Fruit fly (Drosophila melanogaster) whole organism, embryonic: Measurements from ENCODE around the gene mTor.

ENCODE experiments used
- CG17186 ChIP-seq: fragments of 200-800 bp; sonication (Bioruptor generic); optimal IDR thresholded peaks from 3 replicates; lab custom pipeline; 2017; ENCODE audit warnings: missing biosample characterization, missing genetic modification reagents, missing genetic modification characterization
- D19B ChIP-seq: fragments of 200-800 bp; sonication (Bioruptor generic); optimal IDR thresholded peaks from 2 replicates; lab custom pipeline; 2017; ENCODE audit warnings: missing biosample characterization, mild to moderate bottlenecking, missing genetic modification characterization
- Fer2 ChIP-seq: fragments of 200-800 bp; sonication (Bioruptor generic); optimal IDR thresholded peaks from 2 replicates; lab custom pipeline; 2018; ENCODE audit warnings: missing biosample characterization, mild to moderate bottlenecking, missing genetic modification characterization, moderate library complexity
- HLH3B ChIP-seq: fragments of 200-800 bp; sonication (Bioruptor generic); IDR thresholded peaks from 2 replicates; pipeline ENCODE4 v1.3.6; 2022; ENCODE audit warnings: missing biosample characterization, missing genetic modification characterization
- HLH54F ChIP-seq: fragments of 200-800 bp; sonication (Bioruptor generic); optimal IDR thresholded peaks from 3 replicates; lab custom pipeline; 2016; ENCODE audit warnings: missing biosample characterization, missing genetic modification characterization

DNA sequence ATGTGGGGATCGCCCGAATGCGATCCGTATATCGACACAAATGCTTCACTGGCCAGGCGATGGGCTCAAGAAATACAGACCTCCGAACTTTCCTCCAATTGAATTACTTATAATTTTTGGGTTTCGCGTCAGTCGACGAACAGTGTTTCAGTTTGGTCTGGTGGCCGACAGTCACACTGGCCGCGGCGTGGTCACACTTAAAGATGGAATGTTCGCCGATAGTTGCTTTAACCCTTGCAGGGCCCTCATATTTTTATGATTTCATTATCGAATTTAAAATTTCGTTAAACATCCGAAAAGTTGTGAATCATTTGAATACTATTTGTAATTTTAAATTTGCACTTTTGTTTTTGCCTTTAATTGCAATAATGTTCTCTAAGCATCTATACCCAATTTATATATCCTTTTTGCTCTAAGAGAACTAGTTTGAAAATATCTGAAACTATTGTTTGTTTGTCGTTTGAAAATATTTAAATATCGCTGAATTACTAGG, 14.8 kb downstream of the mTor start, which contains the start of gene Ube4B:
- TF ChIP-seq Fer2 (tag; lab: Kevin White, UChicago) (no peak), HLH54F (GFP tag; lab: Kevin White, UChicago) (peak; percentile 76), CG17186 (GFP tag; lab: Kevin White, UChicago) (peak; percentile 67), D19B (GFP tag; lab: Kevin White, UChicago) (no peak), HLH3B (GFP tag; lab: Robert Waterston, UW) (no peak)
